Worm (Caenorhabditis elegans) whole organism, mixed stage, embryonic: ENCODE measurements around the gene T20D4.19.

ENCODE experiments used
- flh-1 ChIP-seq: fragments of 200-800 bp; sonication (Bioruptor generic); optimal IDR thresholded peaks from 2 replicates; lab custom pipeline; 2018; ENCODE audit warnings: mild to moderate bottlenecking, missing genetic modification characterization, moderate library complexity, missing compliant biosample characterization
- mep-1 ChIP-seq: fragments of 150-350 bp; optimal IDR thresholded peaks from 2 replicates; lab custom pipeline; 2017; ENCODE audit warnings: missing biosample characterization, missing genetic modification reagents, missing genetic modification characterization, inconsistent platforms
- nhr-12 ChIP-seq: fragments of 150-350 bp; optimal IDR thresholded peaks from 2 replicates; lab custom pipeline; 2014; ENCODE audit warnings: missing biosample characterization, missing genetic modification characterization
- nhr-76 ChIP-seq: sonication (generic microtip); optimal IDR thresholded peaks from 2 replicates; lab custom pipeline; 2017; ENCODE audit warnings: missing biosample characterization, missing genetic modification characterization
- pha-4 ChIP-seq: fragments of 150-350 bp; optimal IDR thresholded peaks from 2 replicates; lab custom pipeline; 2018; ENCODE audit warnings: missing biosample characterization, missing genetic modification reagents, missing genetic modification characterization
- unc-39 ChIP-seq: fragments of 150-350 bp; optimal IDR thresholded peaks from 2 replicates; lab custom pipeline; 2014; ENCODE audit warnings: missing biosample characterization, missing genetic modification characterization
- unc-62 ChIP-seq: fragments of 150-350 bp; optimal IDR thresholded peaks from 2 replicates; lab custom pipeline; 2014; ENCODE audit warnings: missing biosample characterization, missing genetic modification reagents, missing genetic modification characterization

DNA sequence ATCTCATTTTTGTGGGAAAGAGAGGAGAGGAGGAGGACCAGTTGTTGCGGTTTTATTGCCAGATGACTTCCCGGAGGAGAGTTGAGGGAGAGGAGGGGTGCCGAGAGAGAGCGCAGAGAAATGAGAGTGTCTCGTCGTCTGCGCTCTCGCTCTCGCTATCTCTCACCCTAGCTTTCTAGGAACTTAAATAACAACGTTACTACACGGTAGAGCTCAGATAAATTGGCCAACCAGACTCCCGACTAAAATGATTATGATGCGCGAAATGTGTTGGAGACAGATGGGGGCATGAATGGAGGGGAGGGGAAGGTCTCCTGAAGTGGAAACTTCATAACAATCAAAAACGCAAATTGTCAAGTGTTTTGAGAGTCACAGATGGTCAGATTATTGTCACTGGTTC is 23.2 kb upstream of the T20D4.19 start:
- TF ChIP-seq pha-4 (tag; lab: Kevin White, UChicago) (no peak), nhr-76 (no peak), mep-1 (no peak), flh-1 (GFP tag; lab: Kevin White, UChicago) (no peak), unc-62 (no peak), unc-39 (tag; lab: Kevin White, UChicago) (no peak), nhr-12 (tag; lab: Kevin White, UChicago) (no peak)
